Fruit fly (Drosophila melanogaster) whole organism, embryonic: Measurements from ENCODE around the gene Yp1.

ENCODE experiments used
- Atf3 ChIP-seq: fragments of 200-800 bp; sonication (Bioruptor generic); optimal IDR thresholded peaks from 3 replicates; lab custom pipeline; 2016; ENCODE audit warnings: missing biosample characterization, missing genetic modification characterization
- C15 ChIP-seq: fragments of 200-800 bp; sonication (Bioruptor generic); IDR thresholded peaks from 3 replicates; pipeline ENCODE4 v1.3.6; 2022; ENCODE audit warnings: missing biosample characterization, missing genetic modification characterization
- CG1024 ChIP-seq: fragments of 200-800 bp; sonication (Bioruptor generic); IDR thresholded peaks from 2 replicates; pipeline ENCODE4 v1.3.6; 2022; ENCODE audit warnings: missing biosample characterization, missing genetic modification characterization
- CG10979 ChIP-seq: fragments of 200-800 bp; sonication (Bioruptor generic); optimal IDR thresholded peaks from 2 replicates; lab custom pipeline; 2018; ENCODE audit warnings: missing biosample characterization, mild to moderate bottlenecking, missing genetic modification characterization, moderate library complexity
- CG11456 ChIP-seq: fragments of 200-800 bp; sonication (Bioruptor generic); IDR thresholded peaks from 3 replicates; pipeline ENCODE4 v1.3.6; 2022; ENCODE audit warnings: missing biosample characterization, missing genetic modification characterization
- CG12104 ChIP-seq: fragments of 200-800 bp; sonication (Bioruptor generic); optimal IDR thresholded peaks from 3 replicates; lab custom pipeline; 2016; ENCODE audit warnings: missing biosample characterization, missing genetic modification characterization
- CG14441 ChIP-seq: fragments of 200-800 bp; sonication (Bioruptor generic); IDR thresholded peaks from 2 replicates; pipeline ENCODE4 v1.3.6; 2022; ENCODE audit warnings: missing biosample characterization, missing genetic modification characterization
- CG17186 ChIP-seq: fragments of 200-800 bp; sonication (Bioruptor generic); optimal IDR thresholded peaks from 3 replicates; lab custom pipeline; 2017; ENCODE audit warnings: missing biosample characterization, missing genetic modification reagents, missing genetic modification characterization
- CG17802 ChIP-seq: fragments of 200-800 bp; sonication (Bioruptor generic); optimal IDR thresholded peaks from 2 replicates; lab custom pipeline; 2018; ENCODE audit warnings: missing biosample characterization, mild to moderate bottlenecking, missing genetic modification characterization, moderate library complexity
- CG17912 ChIP-seq: fragments of 200-800 bp; sonication (Bioruptor generic); optimal IDR thresholded peaks from 2 replicates; lab custom pipeline; 2018; ENCODE audit warnings: missing biosample characterization, mild to moderate bottlenecking, missing genetic modification characterization
- CG2129 ChIP-seq: fragments of 200-800 bp; sonication (Bioruptor generic); IDR thresholded peaks from 2 replicates; pipeline ENCODE4 v1.3.6; 2022; ENCODE audit warnings: missing biosample characterization, missing genetic modification characterization; ENCODE audit not compliant: partially characterized antibody
- CG30020 ChIP-seq: fragments of 200-800 bp; optimal IDR thresholded peaks from 2 replicates; lab custom pipeline; 2019; ENCODE audit warnings: missing biosample characterization, mild to moderate bottlenecking, missing genetic modification characterization, moderate library complexity
- CG31224 ChIP-seq: fragments of 200-800 bp; sonication (Bioruptor generic); IDR thresholded peaks from 2 replicates; pipeline ENCODE4 v1.3.6; 2022; ENCODE audit warnings: missing biosample characterization, missing genetic modification characterization
- CG31388 ChIP-seq: fragments of 200-800 bp; sonication (Bioruptor generic); optimal IDR thresholded peaks from 2 replicates; lab custom pipeline; 2016; ENCODE audit warnings: missing biosample characterization, missing genetic modification characterization
- CG32772 ChIP-seq: fragments of 200-800 bp; sonication (Bioruptor generic); IDR thresholded peaks from 2 replicates; pipeline ENCODE4 v1.3.6; 2022; ENCODE audit warnings: missing biosample characterization, missing genetic modification characterization
- CG3281 ChIP-seq: fragments of 200-800 bp; sonication (Bioruptor generic); optimal IDR thresholded peaks from 3 replicates; lab custom pipeline; 2017; ENCODE audit warnings: missing biosample characterization, mild to moderate bottlenecking, missing genetic modification characterization
- CG34422 ChIP-seq: fragments of 200-800 bp; sonication (Bioruptor generic); IDR thresholded peaks from 3 replicates; pipeline ENCODE4 v1.3.6; 2022; ENCODE audit warnings: missing biosample characterization, missing genetic modification characterization
- CG6175 ChIP-seq: fragments of 200-800 bp; sonication (Bioruptor generic); IDR thresholded peaks from 3 replicates; pipeline ENCODE4 v1.3.6; 2022; ENCODE audit warnings: missing biosample characterization, missing genetic modification characterization
- CG6854 ChIP-seq: fragments of 200-800 bp; sonication (Bioruptor generic); optimal IDR thresholded peaks from 3 replicates; lab custom pipeline; 2017; ENCODE audit warnings: missing biosample characterization, mild to moderate bottlenecking, missing genetic modification characterization
- CG7271 ChIP-seq: fragments of 200-800 bp; sonication (Bioruptor generic); optimal IDR thresholded peaks from 2 replicates; lab custom pipeline; 2018; ENCODE audit warnings: missing biosample characterization, mild to moderate bottlenecking, missing genetic modification characterization, moderate library complexity
- CG7786 ChIP-seq: fragments of 200-800 bp; sonication (Bioruptor generic); optimal IDR thresholded peaks from 2 replicates; lab custom pipeline; 2016; ENCODE audit warnings: missing biosample characterization, missing genetic modification characterization
- CG7839 ChIP-seq: fragments of 200-800 bp; sonication (Bioruptor generic); optimal IDR thresholded peaks from 3 replicates; lab custom pipeline; 2018; ENCODE audit warnings: missing biosample characterization, mild to moderate bottlenecking, missing genetic modification characterization, moderate library complexity
- CG7987 ChIP-seq: fragments of 200-800 bp; sonication (Bioruptor generic); optimal IDR thresholded peaks from 2 replicates; lab custom pipeline; 2018; ENCODE audit warnings: missing biosample characterization, mild to moderate bottlenecking, missing genetic modification characterization, moderate library complexity
- CG8089 ChIP-seq: fragments of 200-800 bp; sonication (Bioruptor generic); optimal IDR thresholded peaks from 3 replicates; lab custom pipeline; 2016; ENCODE audit warnings: missing biosample characterization, missing genetic modification characterization
- CG8944 ChIP-seq: fragments of 200-800 bp; sonication (Bioruptor generic); optimal IDR thresholded peaks from 3 replicates; lab custom pipeline; 2016; ENCODE audit warnings: missing biosample characterization, missing genetic modification characterization
- CoRest ChIP-seq: fragments of 200-800 bp; sonication (Bioruptor generic); optimal IDR thresholded peaks from 3 replicates; lab custom pipeline; 2018; ENCODE audit warnings: missing biosample characterization, mild to moderate bottlenecking, missing genetic modification characterization, moderate library complexity
- Dfd ChIP-seq, 2 experiments: fragments of >200 bp; optimal IDR thresholded peaks; 2 replicates each; lab custom pipeline; 2017; ENCODE audit warnings: missing biosample characterization in 2 of 2, missing genetic modification characterization in 2 of 2
- GATAe ChIP-seq: fragments of 200-800 bp; sonication (Bioruptor generic); conservative IDR thresholded peaks from 2 replicates; pipeline ENCODE4 v1.3.6; 2022; ENCODE audit warnings: missing biosample characterization, missing genetic modification characterization
- Gsc ChIP-seq: fragments of 200-800 bp; sonication (Bioruptor generic); IDR thresholded peaks from 2 replicates; pipeline ENCODE4 v1.3.6; 2022; ENCODE audit warnings: missing biosample characterization, missing genetic modification characterization
- Gug ChIP-seq: fragments of 200-800 bp; sonication (Bioruptor generic); IDR thresholded peaks from 4 replicates; pipeline ENCODE4 v1.3.6; 2022; ENCODE audit warnings: missing biosample characterization, missing genetic modification characterization
- HmgD ChIP-seq: fragments of 200-800 bp; sonication (Bioruptor generic); optimal IDR thresholded peaks from 3 replicates; lab custom pipeline; 2016; ENCODE audit warnings: missing biosample characterization, missing genetic modification characterization
- Nf-YC ChIP-seq: fragments of 200-800 bp; optimal IDR thresholded peaks from 3 replicates; lab custom pipeline; 2019; ENCODE audit warnings: missing biosample characterization, mild to moderate bottlenecking, missing genetic modification characterization, moderate library complexity
- Sox100B ChIP-seq: fragments of 200-800 bp; sonication (Bioruptor generic); optimal IDR thresholded peaks from 3 replicates; lab custom pipeline; 2018; ENCODE audit warnings: missing biosample characterization, mild to moderate bottlenecking, missing genetic modification characterization
- abd-A ChIP-seq: fragments of 200-800 bp; sonication (Bioruptor generic); optimal IDR thresholded peaks from 3 replicates; lab custom pipeline; 2019; ENCODE audit warnings: missing biosample characterization, mild to moderate bottlenecking, missing genetic modification characterization, moderate library complexity
- cas ChIP-seq: fragments of 200-800 bp; sonication (Bioruptor generic); IDR thresholded peaks from 2 replicates; pipeline ENCODE4 v1.3.6; 2022; ENCODE audit warnings: missing biosample characterization, missing genetic modification characterization
- cato ChIP-seq: fragments of 200-800 bp; sonication (Bioruptor generic); optimal IDR thresholded peaks from 2 replicates; lab custom pipeline; 2016; ENCODE audit warnings: missing biosample characterization, missing genetic modification characterization, borderline replicate concordance
- dm ChIP-seq: fragments of 200-800 bp; sonication (Bioruptor generic); optimal IDR thresholded peaks from 3 replicates; lab custom pipeline; 2016; ENCODE audit warnings: missing biosample characterization, missing genetic modification characterization
- ems ChIP-seq: fragments of 200-800 bp; sonication (Bioruptor generic); optimal IDR thresholded peaks from 3 replicates; lab custom pipeline; 2016; ENCODE audit warnings: missing biosample characterization, missing genetic modification characterization
- eve ChIP-seq, 2 experiments: fragments of >200 bp; optimal IDR thresholded peaks; 2 replicates each; lab custom pipeline; 2017; ENCODE audit warnings: missing biosample characterization in 2 of 2, missing genetic modification characterization in 2 of 2
- eyg ChIP-seq: fragments of 200-800 bp; sonication (Bioruptor generic); optimal IDR thresholded peaks from 3 replicates; lab custom pipeline; 2016; ENCODE audit warnings: missing biosample characterization, missing genetic modification characterization
- fd64A ChIP-seq: fragments of 200-800 bp; sonication (Bioruptor generic); optimal IDR thresholded peaks from 3 replicates; lab custom pipeline; 2018; ENCODE audit warnings: missing biosample characterization, mild to moderate bottlenecking, missing genetic modification characterization
- grn ChIP-seq: fragments of 200-800 bp; sonication (Bioruptor generic); optimal IDR thresholded peaks from 3 replicates; lab custom pipeline; 2017; ENCODE audit warnings: missing biosample characterization, missing genetic modification characterization
- jigr1 ChIP-seq: fragments of 200-800 bp; sonication (Bioruptor generic); IDR thresholded peaks from 3 replicates; pipeline ENCODE4 v1.3.6; 2022; ENCODE audit warnings: missing biosample characterization, missing genetic modification characterization
- pzg ChIP-seq: fragments of 200-800 bp; sonication (Bioruptor generic); optimal IDR thresholded peaks from 3 replicates; lab custom pipeline; 2018; ENCODE audit warnings: missing biosample characterization, mild to moderate bottlenecking, missing genetic modification characterization, moderate library complexity
- ro ChIP-seq: fragments of 200-800 bp; sonication (Bioruptor generic); IDR thresholded peaks from 2 replicates; pipeline ENCODE4 v1.3.6; 2022; ENCODE audit warnings: missing biosample characterization, missing genetic modification characterization
- slp2 ChIP-seq: fragments of 200-800 bp; sonication (Bioruptor generic); optimal IDR thresholded peaks from 2 replicates; lab custom pipeline; 2016; ENCODE audit warnings: missing biosample characterization, missing genetic modification characterization
- sna ChIP-seq: fragments of 200-800 bp; sonication (Bioruptor generic); IDR thresholded peaks from 2 replicates; pipeline ENCODE4 v1.3.6; 2022; ENCODE audit warnings: missing biosample characterization, missing genetic modification characterization; ENCODE audit not compliant: partially characterized antibody
- stwl ChIP-seq: fragments of 200-800 bp; sonication (Bioruptor generic); optimal IDR thresholded peaks from 3 replicates; lab custom pipeline; 2018; ENCODE audit warnings: missing biosample characterization, mild to moderate bottlenecking, missing genetic modification characterization, moderate library complexity
- ttk ChIP-seq: fragments of 200-800 bp; sonication (Bioruptor generic); IDR thresholded peaks from 2 replicates; pipeline ENCODE4 v2.1.2; 2022; ENCODE audit warnings: missing biosample characterization, missing genetic modification characterization
- twi ChIP-seq: fragments of 200-800 bp; optimal IDR thresholded peaks from 2 replicates; lab custom pipeline; 2019; ENCODE audit warnings: missing biosample characterization, mild to moderate bottlenecking, missing genetic modification characterization, moderate library complexity
- zfh1 ChIP-seq: fragments of 200-800 bp; sonication (Bioruptor generic); IDR thresholded peaks from 3 replicates; pipeline ENCODE4 v1.3.6; 2022; ENCODE audit warnings: missing biosample characterization, missing genetic modification characterization
- zfh2 ChIP-seq: fragments of 200-800 bp; sonication (Bioruptor generic); optimal IDR thresholded peaks from 2 replicates; lab custom pipeline; 2016; ENCODE audit warnings: missing biosample characterization, missing genetic modification characterization

Yp1 gene

dm6 chrX:10104477-10104876 lies 50.9 kb downstream of the Yp1 start (continued):
- no peak for TF ChIP-seq sna (GFP tag; lab: Robert Waterston, UW)
- TF ChIP-seq abd-A (tag; lab: Kevin White, UChicago): no peak
- TF ChIP-seq dm: no peak
- TF ChIP-seq zfh1 (GFP tag; lab: Robert Waterston, UW): no peak
- no peak for TF ChIP-seq C15 (GFP tag; lab: Robert Waterston, UW)
- no peak for TF ChIP-seq CG31388 (GFP tag; lab: Kevin White, UChicago)
- no peak for TF ChIP-seq stwl (tag; lab: Kevin White, UChicago)
- no peak for TF ChIP-seq Gug (GFP tag; lab: Robert Waterston, UW)
- TF ChIP-seq eyg (GFP tag; lab: Kevin White, UChicago): no peak
- no peak for TF ChIP-seq pzg (GFP tag; lab: Kevin White, UChicago)
- TF ChIP-seq CG7987 (GFP tag; lab: Kevin White, UChicago): no peak
- 0 out of 2 replicates have a peak, but pooled peaks have one; percentile 15 for TF ChIP-seq CG1024 (GFP tag; lab: Robert Waterston, UW)
- TF ChIP-seq Atf3 (GFP tag; lab: Kevin White, UChicago): no peak
- no peak for TF ChIP-seq HmgD (GFP tag; lab: Kevin White, UChicago)
- no peak for TF ChIP-seq Gsc (GFP tag; lab: Robert Waterston, UW)
- no peak for TF ChIP-seq fd64A (GFP tag; lab: Kevin White, UChicago)
- no peak for TF ChIP-seq CG7786 (GFP tag; lab: Kevin White, UChicago)
- TF ChIP-seq CG32772 (GFP tag; lab: Robert Waterston, UW): no peak
- peak; percentile 0 for TF ChIP-seq CG7839 (tag; lab: Kevin White, UChicago)
- TF ChIP-seq CG7271: no peak
- TF ChIP-seq CG10979 (tag; lab: Kevin White, UChicago): no peak
- no peak for TF ChIP-seq ems
- TF ChIP-seq CG2129: no peak
- no peak for TF ChIP-seq CG3281 (GFP tag; lab: Kevin White, UChicago)
- no peak for TF ChIP-seq cas
- TF ChIP-seq CG17912: no peak
- TF ChIP-seq Nf-YC (tag; lab: Kevin White, UChicago): no peak
- peak; percentile 26; the same call in 1 of the 3 replicates for TF ChIP-seq jigr1 (GFP tag; lab: Robert Waterston, UW)
- TF ChIP-seq CG8089: no peak
- TF ChIP-seq twi (tag; lab: Kevin White, UChicago): no peak
- TF ChIP-seq CG6854 (GFP tag; lab: Kevin White, UChicago): no peak
- TF ChIP-seq CG30020: no peak
- no peak for TF ChIP-seq Dfd (GFP tag; optimal IDR thresholded peaks at IDR 0.05; lab: Kevin White, UChicago)
- TF ChIP-seq CG6175 (GFP tag; lab: Robert Waterston, UW): no peak
- no peak for TF ChIP-seq grn
- TF ChIP-seq Sox100B (GFP tag; lab: Kevin White, UChicago): no peak
- TF ChIP-seq CG31224 (GFP tag; lab: Robert Waterston, UW): no peak
- no peak for TF ChIP-seq cato (GFP tag; lab: Kevin White, UChicago)
- no peak for TF ChIP-seq CG11456 (GFP tag; lab: Robert Waterston, UW)
- TF ChIP-seq CG14441 (GFP tag; lab: Robert Waterston, UW): 0 out of 2 replicates have a peak, but pooled peaks have one; percentile 5
- no peak for TF ChIP-seq CG8944 (GFP tag; lab: Kevin White, UChicago)
- TF ChIP-seq CG12104 (GFP tag; lab: Kevin White, UChicago): no peak
- no peak for TF ChIP-seq CG17186 (GFP tag; lab: Kevin White, UChicago)
- TF ChIP-seq CoRest: no peak
- TF ChIP-seq GATAe: no peak
- peak; percentile 41; the same call in 1 of the 2 replicates for TF ChIP-seq ttk (GFP tag; lab: Robert Waterston, UW)
- TF ChIP-seq CG17802: no peak
- no peak for TF ChIP-seq ro
- TF ChIP-seq zfh2 (GFP tag; lab: Kevin White, UChicago): no peak
- no peak for TF ChIP-seq CG34422 (GFP tag; lab: Robert Waterston, UW)
- TF ChIP-seq eve (GFP tag; optimal IDR thresholded peaks at IDR 0.05; lab: Kevin White, UChicago): no peak
- no peak for TF ChIP-seq slp2 (GFP tag; lab: Kevin White, UChicago)
